Worm (Caenorhabditis elegans) whole organism, L4/young adult: ENCODE measurements around the gene F08F8.9.

ENCODE experiments used
- W03F9.2 ChIP-seq: fragments of 150-350 bp; optimal IDR thresholded peaks from 2 replicates; lab custom pipeline; 2014; ENCODE audit warnings: missing biosample characterization, missing genetic modification characterization
- dao-5 ChIP-seq: sonication (generic microtip); optimal IDR thresholded peaks from 2 replicates; lab custom pipeline; 2016; ENCODE audit warnings: missing genotype, missing genetic modification characterization, moderate library complexity, missing compliant biosample characterization
- him-1 ChIP-seq: sonication (generic microtip); optimal IDR thresholded peaks from 2 replicates; lab custom pipeline; 2016; ENCODE audit warnings: missing genotype, missing genetic modification reagents, missing genetic modification characterization, missing compliant biosample characterization

Gene F08F8.9

ce11 chrIII:7338693-7339092 is 15.1 kb downstream of the F08F8.9 start, which contains the start of gene kap-1:
Gene kap-1 (plus strand): TSS chrIII:7338835.
- no peak for TF ChIP-seq him-1
- TF ChIP-seq W03F9.2, result no peak
- TF ChIP-seq dao-5 (tag; lab: Kevin White, UChicago), result no peak

- TF ChIP-seq him-1, result no peak
- no peak for TF ChIP-seq W03F9.2
- TF ChIP-seq dao-5 (tag; lab: Kevin White, UChicago), result no peak
These were observed 15.8 kb downstream of the F08F8.9 start for ce11 chrIII:7338009-7338408.

DNA sequence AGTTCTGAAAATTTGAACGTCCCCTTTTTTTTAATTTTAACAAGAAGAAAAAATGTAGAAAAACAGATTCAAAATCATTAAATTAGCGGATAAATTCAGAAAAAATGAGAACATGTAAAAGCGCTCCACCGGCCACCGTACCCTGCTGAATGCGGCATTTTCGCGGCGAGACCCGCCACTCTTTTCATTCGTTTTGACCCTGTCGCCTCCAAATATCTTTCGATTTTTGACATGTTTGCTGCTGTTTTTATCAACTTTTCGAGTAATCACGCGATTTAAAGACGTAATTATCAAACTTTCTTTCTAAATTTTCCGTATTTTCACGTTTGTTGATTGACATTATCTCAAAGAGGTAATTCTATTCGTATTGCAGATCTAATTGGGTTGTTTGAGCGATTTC is 17.6 kb downstream of the F08F8.9 start, which contains the start of gene gsp-2:
Gene gsp-2, plus strand, starts transcription at position 374 of the 400 bp plus-strand sequence.
- TF ChIP-seq him-1 (no peak), W03F9.2 (peak; percentile 85), dao-5 (tag; lab: Kevin White, UChicago) (no peak)

DNA sequence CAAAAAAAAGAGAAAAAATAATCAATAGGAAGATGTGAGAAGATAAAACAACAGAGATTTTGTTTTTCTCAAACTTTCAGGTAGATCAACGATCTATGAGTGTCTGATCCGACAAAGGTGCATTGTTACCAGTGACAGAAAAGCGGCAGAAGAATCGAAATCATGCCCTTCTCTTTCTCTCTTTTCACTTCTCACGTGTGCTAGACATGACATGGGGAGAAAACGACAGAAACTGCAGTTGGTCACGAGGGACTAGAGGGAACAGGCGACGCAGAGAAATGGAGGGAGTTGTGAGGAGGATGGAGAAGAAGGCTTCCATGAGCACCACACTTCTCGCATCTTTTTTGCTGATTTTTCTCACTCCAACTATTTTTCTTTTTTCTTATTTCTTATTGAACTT is 18.6 kb downstream of the F08F8.9 start, which contains the start of gene F56C9.10:
Gene F56C9.10, minus strand, starts transcription at position 97 of the 400 bp plus-strand sequence.
- TF ChIP-seq dao-5 (tag; lab: Kevin White, UChicago) (no peak), W03F9.2 (peak; percentile 85), him-1 (no peak)

- no peak for TF ChIP-seq him-1
- no peak for TF ChIP-seq W03F9.2
These were observed 22.1 kb downstream of the F08F8.9 start for ce11 chrIII:7331671-7332070.

DNA sequence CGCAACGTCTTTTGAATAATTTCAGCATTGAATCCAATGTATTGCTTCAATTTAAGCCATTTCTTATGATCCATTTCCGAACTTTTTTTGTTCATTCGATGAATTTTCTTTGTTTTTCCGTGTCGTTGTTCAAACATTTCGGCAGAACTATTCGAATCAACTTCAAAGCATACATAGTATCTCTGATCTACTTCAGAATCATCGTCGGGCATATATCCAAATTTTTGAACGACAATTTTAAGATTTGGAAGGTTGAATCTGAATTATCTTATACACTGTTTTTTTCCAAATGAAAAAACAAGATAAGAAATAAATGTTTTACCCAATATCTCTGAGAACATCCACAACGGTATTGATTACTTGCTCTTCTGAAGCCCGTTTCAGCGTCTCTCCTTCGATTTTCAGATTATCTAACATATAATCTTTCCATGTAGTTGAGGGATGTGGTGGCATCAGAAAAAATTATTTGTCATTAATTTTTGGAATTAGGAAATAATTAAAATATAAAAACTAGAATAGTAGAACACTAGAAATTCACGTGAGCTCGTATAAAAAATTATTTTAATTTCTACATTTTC is 24.5 kb downstream of the F08F8.9 start, which contains the start of gene lab-2:
Gene lab-2, minus strand, starts transcription at position 453 of the 578 bp plus-strand sequence.
- TF ChIP-seq him-1, result no peak

ce11 chrIII:7323331-7323730 is 30.4 kb downstream of the F08F8.9 start:
- TF ChIP-seq W03F9.2 (no peak), him-1 (no peak), dao-5 (tag; lab: Kevin White, UChicago) (no peak)

ce11 chrIII:7322018-7322417 is 31.8 kb downstream of the F08F8.9 start:
- no peak for TF ChIP-seq W03F9.2
- no peak for TF ChIP-seq dao-5 (tag; lab: Kevin White, UChicago)
- TF ChIP-seq him-1, result no peak

DNA sequence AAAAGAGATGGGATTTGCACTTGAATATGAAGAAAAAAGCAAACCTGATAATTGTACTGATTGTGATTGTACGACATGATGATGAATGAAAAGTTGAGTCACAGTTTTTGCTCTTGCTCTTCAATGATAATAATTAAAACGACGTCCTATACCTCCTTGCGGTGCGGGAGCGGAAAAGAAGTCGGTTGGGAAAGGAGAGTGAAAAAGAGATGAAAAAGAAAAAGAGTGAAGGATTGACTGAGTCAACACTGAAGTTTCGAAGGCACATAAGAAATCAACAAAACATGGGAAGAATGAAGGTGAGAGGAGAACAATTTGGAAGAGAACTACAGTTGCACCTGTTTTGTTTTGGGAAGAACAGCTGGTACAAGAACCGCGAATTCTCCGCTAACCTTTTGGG is 34.4 kb downstream of the F08F8.9 start, which contains the start of gene F56C9.8:
Gene F56C9.8, minus strand, starts transcription at position 120 of the 400 bp plus-strand sequence.
- no peak for TF ChIP-seq him-1
- no peak for TF ChIP-seq W03F9.2
- no peak for TF ChIP-seq dao-5 (tag; lab: Kevin White, UChicago)

DNA sequence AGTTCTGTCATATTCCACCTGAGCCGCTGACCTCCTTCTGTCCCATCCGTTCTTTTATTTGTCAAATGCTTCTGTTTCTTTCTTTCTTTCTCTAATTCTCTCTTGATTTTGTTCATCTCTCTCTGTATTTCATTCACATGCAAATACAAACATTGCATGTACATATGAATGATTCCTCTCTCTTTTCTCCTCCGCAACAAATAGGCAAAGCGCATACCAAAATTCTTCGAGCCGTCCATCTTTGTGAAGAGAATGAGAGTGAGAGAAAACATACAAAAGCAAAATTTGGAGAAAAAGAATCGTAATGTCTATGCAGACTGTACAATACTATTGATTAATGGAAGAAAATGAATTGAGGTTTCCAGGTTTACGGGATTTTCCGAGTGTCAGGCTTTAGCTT is 36.4 kb downstream of the F08F8.9 start:
- TF ChIP-seq W03F9.2 (no peak), dao-5 (tag; lab: Kevin White, UChicago) (no peak), him-1 (no peak)

- TF ChIP-seq him-1, result no peak
- no peak for TF ChIP-seq W03F9.2
- no peak for TF ChIP-seq dao-5 (tag; lab: Kevin White, UChicago)
These were observed 38.7 kb downstream of the F08F8.9 start, which contains the start of gene nspg-6 for ce11 chrIII:7314927-7315547. Gene nspg-6 (minus strand): TSS chrIII:7314977.

ce11 chrIII:7314473-7314872 is 39.3 kb downstream of the F08F8.9 start:
- no peak for TF ChIP-seq him-1
- no peak for TF ChIP-seq W03F9.2

DNA sequence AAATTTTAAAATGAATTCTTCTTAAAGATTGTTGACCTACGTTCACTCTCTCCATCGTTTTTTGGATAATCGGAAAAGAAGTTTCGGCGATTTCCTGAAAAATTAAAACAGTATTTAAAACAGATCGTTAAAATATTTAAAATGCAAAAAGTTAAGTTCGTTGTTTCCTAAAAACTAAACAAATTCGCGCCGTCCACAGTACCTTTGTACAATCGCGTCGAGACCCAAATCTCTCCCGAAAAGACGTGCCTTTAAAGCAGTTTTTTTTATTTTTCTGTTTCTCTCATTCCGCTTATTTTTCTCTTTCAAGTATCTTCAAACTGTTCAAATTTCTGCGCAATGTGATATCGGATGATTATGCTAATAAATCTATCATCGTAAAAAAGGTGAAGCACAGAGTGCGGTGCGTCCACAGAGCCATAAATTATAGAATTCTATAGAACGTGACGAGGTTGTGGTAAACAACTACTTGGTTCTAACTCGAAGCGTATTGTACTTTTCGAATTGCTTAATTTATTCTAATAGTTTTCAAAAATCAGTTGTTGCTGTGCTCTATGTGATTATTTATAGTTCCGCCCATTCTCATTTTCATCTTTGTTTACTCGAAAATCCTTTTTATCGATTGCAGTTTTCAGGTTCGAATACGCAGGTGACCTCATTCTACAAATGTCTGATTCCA is 43.0 kb downstream of the F08F8.9 start, which contains the start of the genes F56C9.6 and F56C9.3:
Gene F56C9.6, minus strand, starts transcription at position 112 of the 679 bp plus-strand sequence.
Gene F56C9.3, plus strand, starts transcription at position 629 of the 679 bp plus-strand sequence.
- TF ChIP-seq him-1, result no peak
- no peak for TF ChIP-seq W03F9.2

ce11 chrIII:7308600-7309109 is 45.1 kb downstream of the F08F8.9 start, which contains the start of gene acbp-4:
Gene acbp-4 (minus strand): TSS chrIII:7309109.
- TF ChIP-seq dao-5 (tag; lab: Kevin White, UChicago) (no peak), him-1 (no peak), W03F9.2 (no peak)

DNA sequence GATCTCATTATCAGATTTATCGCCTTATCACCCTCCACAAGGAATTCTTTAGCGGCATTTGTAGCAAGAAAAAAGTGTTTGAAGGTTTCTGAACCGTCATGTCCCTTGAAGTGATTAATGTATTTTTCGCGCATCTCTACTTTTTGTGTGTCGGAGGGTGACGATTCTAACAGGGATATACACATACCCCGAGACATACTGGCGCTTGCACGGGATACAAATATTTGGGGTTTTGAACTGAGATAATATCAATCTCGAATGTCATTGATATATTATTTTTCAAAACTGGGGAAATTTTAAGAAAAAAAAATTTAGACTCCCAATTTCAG is 48.2 kb downstream of the F08F8.9 start:
- TF ChIP-seq W03F9.2, result no peak
